Worm (Caenorhabditis elegans): Measurements from ENCODE around the gene eif-3.B.
A peak's percentile ranks its signal among the peaks of the same experiment; 100 is the strongest.

eif-3.B gene

DNA sequence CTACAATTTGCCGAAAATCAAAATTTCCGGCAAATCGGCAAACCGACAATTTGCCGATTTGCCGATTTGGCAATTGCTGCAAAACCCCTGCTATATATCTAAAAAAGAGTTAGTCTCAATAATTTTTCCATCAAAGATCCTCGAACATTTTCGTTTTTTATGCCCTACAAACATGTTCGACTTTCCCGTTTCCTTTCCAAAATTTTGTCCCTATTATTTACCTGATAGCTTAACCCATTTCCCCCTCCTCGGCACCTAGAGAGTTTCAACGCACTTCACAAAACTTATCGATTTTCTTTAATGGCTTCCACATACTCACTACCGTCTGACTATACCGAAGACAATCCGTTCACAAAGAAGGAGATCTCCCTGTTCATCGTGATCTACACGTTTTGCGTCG, 13.5 kb downstream of the eif-3.B start, which contains the start of gene W01D2.6:
W01D2.6 (plus strand) TSS at position 301 of the 400 bp plus-strand sequence.
- TF ChIP-seq ztf-22 (GFP tag; optimal IDR thresholded peaks at IDR 0.05) (no peak), sea-2 (GFP tag; IDR thresholded peaks at IDR 0.05) (no peak), aptf-3 (GFP tag; IDR thresholded peaks at IDR 0.05) (no peak), ceh-40 (GFP tag; IDR thresholded peaks at IDR 0.05) (no peak), somi-1 (GFP tag; optimal IDR thresholded peaks at IDR 0.05) (no peak), snpc-1.3 (tag; optimal IDR thresholded peaks at IDR 0.05; ENCODE audit: insufficient read depth) (no peak), efl-1 (GFP tag; optimal IDR thresholded peaks at IDR 0.05) (no peak)

DNA sequence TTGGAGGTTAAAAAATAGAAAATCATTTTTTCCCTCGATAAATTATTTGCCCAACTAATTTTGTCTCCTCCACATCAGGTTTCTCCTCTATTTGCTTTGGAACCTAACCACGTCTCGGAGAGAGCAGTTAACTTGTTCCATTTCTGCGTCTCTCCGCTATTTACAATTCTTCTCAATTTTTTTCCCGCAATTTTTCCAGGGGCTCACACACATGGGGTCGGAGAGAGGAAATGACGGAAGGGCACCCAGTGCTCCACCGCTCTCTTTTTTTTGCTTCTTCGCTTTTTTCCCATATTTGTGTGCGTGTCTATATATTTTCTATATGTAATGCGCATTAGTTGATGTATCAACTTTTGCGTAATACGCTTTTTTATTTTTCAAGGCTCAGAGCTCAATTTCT, 15.4 kb downstream of the eif-3.B start:
- no peak for TF ChIP-seq aptf-2 (GFP tag; conservative IDR thresholded peaks at IDR 0.05)
- TF ChIP-seq sdz-38 (tag; optimal IDR thresholded peaks at IDR 0.05) = no peak
- no peak for TF ChIP-seq cebp-1 (GFP tag; IDR thresholded peaks at IDR 0.05)
- peak; percentile 18 for TF ChIP-seq cebp-1 (tag; optimal IDR thresholded peaks at IDR 0.05)
- TF ChIP-seq unc-130 (GFP tag; optimal IDR thresholded peaks at IDR 0.05) = no peak
- no peak for TF ChIP-seq snpc-4 (GFP tag; optimal IDR thresholded peaks at IDR 0.05)
- peak in 1 of 4 experiments; percentile 17 for TF ChIP-seq snpc-4 (tag; optimal IDR thresholded peaks at IDR 0.05)
- no peak for TF ChIP-seq lag-1 (GFP tag; IDR thresholded peaks at IDR 0.05)
- no peak for TF ChIP-seq him-1 (tag; optimal IDR thresholded peaks at IDR 0.05)

DNA sequence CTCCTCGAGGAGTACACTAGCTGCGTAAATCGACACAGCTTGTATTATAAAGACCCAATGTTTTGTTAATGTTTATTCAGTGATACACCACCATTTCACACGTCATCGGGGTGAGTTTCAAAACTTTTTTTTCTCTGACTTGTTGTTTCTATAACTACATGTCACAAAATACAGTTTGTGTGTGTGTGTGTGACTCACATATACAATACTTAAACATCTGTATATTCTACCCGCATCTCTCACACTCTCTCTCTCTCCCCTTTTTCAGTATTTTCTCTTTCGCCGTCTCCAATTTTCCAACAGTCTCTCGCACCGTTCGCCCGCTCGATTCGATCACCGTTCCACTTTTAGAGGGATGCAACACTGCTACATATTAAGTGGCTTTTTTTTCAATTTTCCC, 16.3 kb downstream of the eif-3.B start:
- TF ChIP-seq ceh-58 (GFP tag; IDR thresholded peaks at IDR 0.05) (no peak), snpc-1.3 (tag; optimal IDR thresholded peaks at IDR 0.05; ENCODE audit: insufficient read depth) (no peak), nhr-80 (tag; optimal IDR thresholded peaks at IDR 0.05) (peak; percentile 53), bed-1 (GFP tag; IDR thresholded peaks at IDR 0.05) (no peak), athp-1 (tag; optimal IDR thresholded peaks at IDR 0.05) (no peak), nfya-1 (tag; optimal IDR thresholded peaks at IDR 0.05; ENCODE audit: borderline replicate concordance, insufficient read depth) (no peak), cebp-1 (GFP tag; IDR thresholded peaks at IDR 0.05) (0 out of 2 replicates have a peak, but pooled peaks have one; percentile 12), cebp-1 (tag; optimal IDR thresholded peaks at IDR 0.05) (peak; percentile 45), fkh-3 (tag; optimal IDR thresholded peaks at IDR 0.05) (no peak), lir-1 (GFP tag; conservative IDR thresholded peaks at IDR 0.05) (no peak), tbp1 (GFP tag; optimal IDR thresholded peaks at IDR 0.05) (no peak), somi-1 (GFP tag; optimal IDR thresholded peaks at IDR 0.05) (no peak), F57C9.4 (tag; optimal IDR thresholded peaks at IDR 0.05) (no peak), zfh-2 (GFP tag; conservative IDR thresholded peaks at IDR 0.05) (0 out of 2 replicates have a peak, but pooled peaks have one; percentile 21), T07F8.4 (tag; optimal IDR thresholded peaks at IDR 0.05) (no peak), mes-4 (tag; optimal IDR thresholded peaks at IDR 0.05) (no peak), dpff-1 (tag; optimal IDR thresholded peaks at IDR 0.05) (no peak), F39B2.1 (GFP tag; IDR thresholded peaks at IDR 0.05) (no peak), let-526 (GFP tag; IDR thresholded peaks at IDR 0.05) (no peak), unc-62 (GFP tag; optimal IDR thresholded peaks at IDR 0.05) (peak; percentile 38), hmg-1.2 (GFP tag; IDR thresholded peaks at IDR 0.05) (peak; percentile 80; the same call in 1 of the 2 replicates), D2030.7 (GFP tag; IDR thresholded peaks at IDR 0.05) (no peak), dpl-1 (GFP tag; optimal IDR thresholded peaks at IDR 0.05) (no peak), mel-28 (tag; optimal IDR thresholded peaks at IDR 0.05; ENCODE audit: borderline replicate concordance) (no peak)

DNA sequence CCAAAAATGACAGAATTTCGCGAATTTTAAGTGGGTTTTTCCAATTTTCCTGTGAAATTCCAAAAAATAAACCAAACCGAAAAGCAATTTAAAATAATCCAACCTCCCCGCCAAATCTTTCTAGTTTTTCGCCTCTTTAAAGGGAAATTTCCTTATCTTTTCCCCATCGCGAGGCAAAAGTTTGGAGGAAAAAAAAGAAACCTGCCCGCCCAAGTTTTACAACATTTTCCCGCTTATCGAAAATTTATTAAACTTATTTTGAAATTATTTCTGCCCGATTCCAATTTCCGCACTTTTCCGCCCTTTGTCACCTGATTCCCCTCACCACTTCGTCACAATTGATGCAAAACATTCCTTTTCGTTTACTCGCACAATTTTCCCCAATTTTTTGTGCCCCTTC, 17.0 kb downstream of the eif-3.B start, which contains the start of gene osta-3:
osta-3 (plus strand) TSS at position 301 of the 400 bp plus-strand sequence.
- no peak for TF ChIP-seq tbx-9 (tag; optimal IDR thresholded peaks at IDR 0.05; ENCODE audit: borderline replicate concordance)
- no peak for TF ChIP-seq nhr-90 (tag; optimal IDR thresholded peaks at IDR 0.05)
- TF ChIP-seq K12H6.12 (tag; optimal IDR thresholded peaks at IDR 0.05) = no peak
- no peak for TF ChIP-seq nfya-2 (GFP tag; IDR thresholded peaks at IDR 0.05)
- TF ChIP-seq efl-1 (GFP tag; optimal IDR thresholded peaks at IDR 0.05) = peak; percentile 13
- TF ChIP-seq lin-40 (tag; optimal IDR thresholded peaks at IDR 0.05) = no peak
- no peak for TF ChIP-seq nhr-179 (tag; optimal IDR thresholded peaks at IDR 0.05)
- no peak for TF ChIP-seq K11D2.4 (GFP tag; IDR thresholded peaks at IDR 0.05)
- TF ChIP-seq madf-6 (GFP tag; IDR thresholded peaks at IDR 0.05) = peak; percentile 54; the same call in 1 of the 2 replicates
- TF ChIP-seq hmg-1.2 (GFP tag; IDR thresholded peaks at IDR 0.05) = no peak
- TF ChIP-seq Y56A3A.18 (GFP tag; IDR thresholded peaks at IDR 0.05) = no peak
- no peak for TF ChIP-seq F55B11.4 (tag; optimal IDR thresholded peaks at IDR 0.05; ENCODE audit: borderline replicate concordance, insufficient read depth)

Measured in whole organism, young adult.